Worm (Caenorhabditis elegans): ENCODE results near the gene oac-32.

- no peak for TF ChIP-seq dsc-1 (tag; optimal IDR thresholded peaks at IDR 0.05)
- TF ChIP-seq nhr-90 (tag; optimal IDR thresholded peaks at IDR 0.05; ENCODE audit: poor library complexity) = no peak
- TF ChIP-seq nhr-11 (tag; optimal IDR thresholded peaks at IDR 0.05) = no peak
Observed at ce11 chrV:1588128-1588527, 42.5 kb upstream of the oac-32 start, which contains the start of gene F16B4.5.

Measured in whole organism, L1 larva.